Worm (Caenorhabditis elegans): ENCODE results near the gene Y81B9A.1.

Gene Y81B9A.1

ce11 chrX:9146953-9147352, 45.3 kb upstream of the Y81B9A.1 start (continued):
- TF ChIP-seq ama-1 (optimal IDR thresholded peaks at IDR 0.05) (no peak), Y48G9A.11 (GFP tag; IDR thresholded peaks at IDR 0.05) (no peak), ZK337.2 (GFP tag; IDR thresholded peaks at IDR 0.05) (no peak), lsy-2 (tag; optimal IDR thresholded peaks at IDR 0.05) (peak in 1 of 2 experiments; percentile 39), F44E2.7 (GFP tag; IDR thresholded peaks at IDR 0.05) (no peak), hmg-1.1 (GFP tag; IDR thresholded peaks at IDR 0.05) (no peak), F37D6.2 (tag; optimal IDR thresholded peaks at IDR 0.05) (no peak), tra-1 (GFP tag; IDR thresholded peaks at IDR 0.05) (peak; percentile 72), hif-1 (tag; optimal IDR thresholded peaks at IDR 0.05) (no peak), zag-1 (tag; optimal IDR thresholded peaks at IDR 0.05) (no peak), cey-2 (tag; optimal IDR thresholded peaks at IDR 0.05; ENCODE audit: borderline replicate concordance, insufficient read depth) (peak; percentile 57), ZK546.5 (tag; optimal IDR thresholded peaks at IDR 0.05) (no peak), nhr-48 (tag; optimal IDR thresholded peaks at IDR 0.05) (peak; percentile 31), daf-19 (GFP tag; conservative IDR thresholded peaks at IDR 0.05) (no peak), F10B5.3 (tag; optimal IDR thresholded peaks at IDR 0.05) (no peak), saeg-2 (GFP tag; IDR thresholded peaks at IDR 0.05) (no peak), unc-62 (GFP tag; optimal IDR thresholded peaks at IDR 0.05 in 1 of 2) (peak in 1 of 2 experiments; percentile 27), unc-62 (tag; optimal IDR thresholded peaks at IDR 0.05) (no peak), dve-1 (tag; optimal IDR thresholded peaks at IDR 0.05; ENCODE audit: insufficient read depth) (peak; percentile 3), madf-9 (GFP tag; conservative IDR thresholded peaks at IDR 0.05) (no peak), ces-1 (GFP tag; optimal IDR thresholded peaks at IDR 0.05) (no peak), fos-1 (tag; optimal IDR thresholded peaks at IDR 0.05) (no peak), aha-1 (tag) (peak; percentile 91), daf-16 (GFP tag; optimal IDR thresholded peaks at IDR 0.05) (no peak), daf-16 (tag; optimal IDR thresholded peaks at IDR 0.05) (no peak), sdz-12 (GFP tag; optimal IDR thresholded peaks at IDR 0.05) (no peak), php-3 (GFP tag; IDR thresholded peaks at IDR 0.05) (no peak), dmd-8 (GFP tag; IDR thresholded peaks at IDR 0.05) (no peak), fkh-10 (GFP tag; optimal IDR thresholded peaks at IDR 0.05) (no peak), duxl-1 (tag; optimal IDR thresholded peaks at IDR 0.05; ENCODE audit: poor library complexity) (no peak), R02D3.7 (tag; optimal IDR thresholded peaks at IDR 0.05) (no peak), Y75B8A.6 (GFP tag; IDR thresholded peaks at IDR 0.05) (no peak), nhr-10 (tag; optimal IDR thresholded peaks at IDR 0.05) (peak; percentile 8), Y5F2A.4 (GFP tag; optimal IDR thresholded peaks at IDR 0.05) (no peak), snpc-1.2 (GFP tag; IDR thresholded peaks at IDR 0.05) (no peak), zip-11 (GFP tag; IDR thresholded peaks at IDR 0.05) (no peak), nhr-41 (GFP tag; IDR thresholded peaks at IDR 0.05) (no peak), dmd-9 (GFP tag; IDR thresholded peaks at IDR 0.05) (no peak), D1046.2 (GFP tag; IDR thresholded peaks at IDR 0.05) (no peak), ztf-7 (tag; optimal IDR thresholded peaks at IDR 0.05) (no peak), nhr-25 (tag; optimal IDR thresholded peaks at IDR 0.05; ENCODE audit: borderline replicate concordance, insufficient read depth) (no peak), gei-8 (GFP tag; optimal IDR thresholded peaks at IDR 0.05) (no peak), lin-39 (tag; optimal IDR thresholded peaks at IDR 0.05) (no peak), jun-1 (tag; optimal IDR thresholded peaks at IDR 0.05) (no peak), mxl-2 (GFP tag; conservative IDR thresholded peaks at IDR 0.05) (no peak), nhr-42 (GFP tag; IDR thresholded peaks at IDR 0.05) (no peak), pqm-1 (tag; optimal IDR thresholded peaks at IDR 0.05) (no peak), hlh-30 (tag; optimal IDR thresholded peaks at IDR 0.05; ENCODE audit: insufficient read depth) (peak; percentile 32), mes-2 (tag; optimal IDR thresholded peaks at IDR 0.05; ENCODE audit: poor library complexity, severe bottlenecking) (no peak), spr-3 (GFP tag; optimal IDR thresholded peaks at IDR 0.05) (no peak), nhr-6 (tag; optimal IDR thresholded peaks at IDR 0.05) (no peak), mdl-1 (tag; optimal IDR thresholded peaks at IDR 0.05) (peak in 1 of 2 experiments; percentile 23)

All from whole organism, L4 larva.